Worm (Caenorhabditis elegans) whole organism, young adult: ENCODE results near the gene plep-1.

ENCODE experiments used
- ets-4 ChIP-seq: fragments of 200-800 bp; sonication (Bioruptor generic); optimal IDR thresholded peaks from 2 replicates; lab custom pipeline; 2018; ENCODE audit warnings: mild to moderate bottlenecking, missing genetic modification characterization, missing compliant biosample characterization
- hlh-26 ChIP-seq: fragments of 200-800 bp; sonication (Bioruptor generic); conservative IDR thresholded peaks from 2 replicates; pipeline ENCODE4 v1.3.6; 2022; ENCODE audit warnings: missing genetic modification reagents, missing genetic modification characterization, missing compliant biosample characterization
- mes-4 ChIP-seq: sonication (generic microtip); optimal IDR thresholded peaks from 2 replicates; lab custom pipeline; 2016; ENCODE audit warnings: missing genotype, missing genetic modification characterization, missing compliant biosample characterization
- tlf-1 ChIP-seq: fragments of 200-800 bp; sonication (Bioruptor generic); optimal IDR thresholded peaks from 2 replicates; lab custom pipeline; 2018; ENCODE audit warnings: mild to moderate bottlenecking, missing genetic modification characterization, missing compliant biosample characterization

ce11 chrII:4293027-4293522 is 18.9 kb downstream of the plep-1 start:
- TF ChIP-seq mes-4 (tag; lab: Kevin White, UChicago) (no peak), hlh-26 (GFP tag; lab: Robert Waterston, UW) (no peak), tlf-1 (GFP tag; lab: Kevin White, UChicago) (no peak), ets-4 (no peak)
